Worm (Caenorhabditis elegans) whole organism, L1 larva: ENCODE data around the gene Y55F3AM.21.

ENCODE experiments used
- C04F5.9 ChIP-seq: sonication (generic microtip); optimal IDR thresholded peaks from 2 replicates; lab custom pipeline; 2016; ENCODE audit warnings: missing genetic modification characterization, missing compliant biosample characterization
- F16B12.6 ChIP-seq: fragments of 150-350 bp; optimal IDR thresholded peaks from 2 replicates; lab custom pipeline; 2014; ENCODE audit warnings: missing biosample characterization, missing genetic modification characterization
- Y116A8C.19 ChIP-seq: sonication (generic microtip); optimal IDR thresholded peaks from 2 replicates; lab custom pipeline; 2016; ENCODE audit warnings: missing compliant biosample characterization, missing genetic modification characterization, borderline replicate concordance
- aly-2 ChIP-seq: fragments of 150-350 bp; optimal IDR thresholded peaks from 2 replicates; lab custom pipeline; 2014; ENCODE audit warnings: missing biosample characterization, missing genetic modification characterization
- ama-1 ChIP-seq: fragments of 150-350 bp; optimal IDR thresholded peaks from 2 replicates; lab custom pipeline; 2014
- ceh-63 ChIP-seq: fragments of 200-800 bp; sonication (Bioruptor generic); optimal IDR thresholded peaks from 2 replicates; lab custom pipeline; 2018; ENCODE audit warnings: mild to moderate bottlenecking, missing genetic modification characterization, missing compliant biosample characterization
- ceh-82 ChIP-seq, 3 experiments: fragments of 150-350 bp in 1 of 3; sonication (generic microtip) in 2 of 3; optimal IDR thresholded peaks; 2 replicates each; lab custom pipeline; 2014 to 2017; ENCODE audit warnings: missing biosample characterization in 3 of 3, missing genetic modification characterization in 3 of 3
- ceh-88 ChIP-seq: fragments of 200-800 bp; sonication (Bioruptor generic); IDR thresholded peaks from 2 replicates; pipeline ENCODE4 v1.3.6; 2022; ENCODE audit warnings: missing genetic modification characterization, missing compliant biosample characterization
- dpl-1 ChIP-seq, 3 experiments: fragments of 150-350 bp in 2 of 3; sonication (generic microtip) in 1 of 3; optimal IDR thresholded peaks; 2 replicates each; lab custom pipeline; 2014 to 2017; ENCODE audit warnings: missing biosample characterization in 3 of 3, missing genetic modification characterization in 3 of 3, missing genetic modification reagents in 3 of 3
- efl-1 ChIP-seq, 4 experiments: fragments of 150-350 bp; optimal IDR thresholded peaks in 3 of 4; peaks in 1 of 4; 1 replicate in 1 of 4; 2 replicates in 3 of 4; lab custom pipeline; 2014; ENCODE audit warnings: missing biosample characterization in 2 of 4, missing genetic modification characterization in 2 of 4, missing genetic modification reagents in 2 of 4
- egl-13 ChIP-seq: sonication (generic microtip); optimal IDR thresholded peaks from 2 replicates; lab custom pipeline; 2016; ENCODE audit warnings: missing genotype, missing genetic modification reagents, missing genetic modification characterization, missing compliant biosample characterization
- ets-5 ChIP-seq: fragments of 200-800 bp; sonication (Bioruptor generic); IDR thresholded peaks from 2 replicates; pipeline ENCODE4 v1.3.6; 2022; ENCODE audit warnings: missing genetic modification characterization, missing compliant biosample characterization
- fkh-10 ChIP-seq: sonication (generic microtip); optimal IDR thresholded peaks from 2 replicates; lab custom pipeline; 2017; ENCODE audit warnings: missing biosample characterization, missing genetic modification reagents, missing genetic modification characterization
- fkh-4 ChIP-seq: sonication (generic microtip); optimal IDR thresholded peaks from 2 replicates; lab custom pipeline; 2016; ENCODE audit warnings: missing compliant biosample characterization, missing genetic modification characterization, borderline replicate concordance
- fkh-8 ChIP-seq: sonication (generic microtip); optimal IDR thresholded peaks from 2 replicates; lab custom pipeline; 2016; ENCODE audit warnings: mild to moderate bottlenecking, missing genetic modification characterization, missing compliant biosample characterization
- hpl-2 ChIP-seq: fragments of 150-350 bp; optimal IDR thresholded peaks from 2 replicates; lab custom pipeline; 2014; ENCODE audit warnings: missing biosample characterization, missing genetic modification reagents, missing genetic modification characterization
- irx-1 ChIP-seq: sonication (generic microtip); optimal IDR thresholded peaks from 2 replicates; lab custom pipeline; 2016; ENCODE audit warnings: missing genetic modification characterization, missing compliant biosample characterization
- isw-1 ChIP-seq: fragments of 200-800 bp; sonication (Bioruptor generic); IDR thresholded peaks from 2 replicates; pipeline ENCODE4 v1.3.6; 2022; ENCODE audit warnings: missing genetic modification characterization, missing compliant biosample characterization
- lin-13 ChIP-seq: fragments of 150-350 bp; optimal IDR thresholded peaks from 2 replicates; lab custom pipeline; 2014; ENCODE audit warnings: missing biosample characterization, missing genetic modification reagents, missing genetic modification characterization
- lin-14 ChIP-seq: fragments of 200-800 bp; sonication (Bioruptor generic); optimal IDR thresholded peaks from 2 replicates; lab custom pipeline; 2018; ENCODE audit warnings: mild to moderate bottlenecking, missing genetic modification characterization, moderate library complexity, missing compliant biosample characterization
- lin-15B ChIP-seq: fragments of 150-350 bp; sonication (generic microtip); optimal IDR thresholded peaks from 3 replicates; lab custom pipeline; 2014; ENCODE audit warnings: missing biosample characterization, missing genetic modification characterization
- lin-35 ChIP-seq, 2 experiments: fragments of 150-350 bp; optimal IDR thresholded peaks; 2 replicates each; lab custom pipeline; 2014; ENCODE audit warnings: missing biosample characterization in 2 of 2, missing genetic modification characterization in 2 of 2, missing genetic modification reagents in 2 of 2
- lsy-2 ChIP-seq, 2 experiments: fragments of 150-350 bp; optimal IDR thresholded peaks; 2 replicates each; lab custom pipeline; 2014; ENCODE audit warnings: missing biosample characterization in 2 of 2, missing genetic modification characterization in 2 of 2
- mdl-1 ChIP-seq, 2 experiments: fragments of 150-350 bp; optimal IDR thresholded peaks; 2 replicates each; lab custom pipeline; 2014 to 2017; ENCODE audit warnings: missing biosample characterization in 2 of 2, missing genetic modification characterization in 2 of 2, inconsistent platforms in 1 of 2
- mep-1 ChIP-seq: fragments of 150-350 bp; optimal IDR thresholded peaks from 2 replicates; lab custom pipeline; 2014; ENCODE audit warnings: missing biosample characterization, missing genetic modification characterization
- nhr-11 ChIP-seq: fragments of 150-350 bp; optimal IDR thresholded peaks from 2 replicates; lab custom pipeline; 2014; ENCODE audit warnings: missing biosample characterization, missing genetic modification characterization
- nhr-19 ChIP-seq: fragments of 200-800 bp; sonication (Bioruptor generic); conservative IDR thresholded peaks from 2 replicates; pipeline ENCODE4 v1.3.6; 2022; ENCODE audit warnings: missing genetic modification characterization, missing compliant biosample characterization
- nhr-20 ChIP-seq: sonication (generic microtip); optimal IDR thresholded peaks from 2 replicates; lab custom pipeline; 2016; ENCODE audit warnings: mild to moderate bottlenecking, missing genetic modification characterization, missing compliant biosample characterization
- nhr-84 ChIP-seq: sonication (generic microtip); optimal IDR thresholded peaks from 2 replicates; lab custom pipeline; 2017; ENCODE audit warnings: missing biosample characterization, missing genetic modification characterization
- nhr-85 ChIP-seq: sonication (generic microtip); peaks from one replicate; lab custom pipeline; 2016; ENCODE audit warnings: missing genetic modification characterization, inconsistent platforms, missing compliant biosample characterization
- nhr-90 ChIP-seq: sonication (generic microtip); optimal IDR thresholded peaks from 2 replicates; lab custom pipeline; 2016; ENCODE audit warnings: mild to moderate bottlenecking, missing genetic modification characterization, missing compliant biosample characterization; ENCODE audit not compliant: poor library complexity
- pax-3 ChIP-seq: fragments of 200-800 bp; sonication (Bioruptor generic); optimal IDR thresholded peaks from 2 replicates; lab custom pipeline; 2018; ENCODE audit warnings: mild to moderate bottlenecking, missing genetic modification characterization, moderate library complexity, missing compliant biosample characterization
- pqm-1 ChIP-seq: sonication (generic microtip); optimal IDR thresholded peaks from 3 replicates; lab custom pipeline; 2017; ENCODE audit warnings: missing biosample characterization, missing genetic modification characterization
- skn-1 ChIP-seq: fragments of 150-350 bp; optimal IDR thresholded peaks from 2 replicates; lab custom pipeline; 2014; ENCODE audit warnings: missing biosample characterization, missing genetic modification characterization
- snpc-4 ChIP-seq: fragments of 150-350 bp; optimal IDR thresholded peaks from 2 replicates; lab custom pipeline; 2014; ENCODE audit warnings: missing biosample characterization, missing genetic modification characterization
- sptf-1 ChIP-seq: fragments of 150-350 bp; optimal IDR thresholded peaks from 2 replicates; lab custom pipeline; 2014; ENCODE audit warnings: missing biosample characterization, missing genetic modification characterization
- sup-37 ChIP-seq: fragments of 200-800 bp; sonication (Bioruptor generic); optimal IDR thresholded peaks from 2 replicates; lab custom pipeline; 2018; ENCODE audit warnings: mild to moderate bottlenecking, missing genetic modification characterization, missing compliant biosample characterization
- tbx-2 ChIP-seq: sonication (generic microtip); optimal IDR thresholded peaks from 2 replicates; lab custom pipeline; 2016; ENCODE audit warnings: missing genetic modification characterization, missing compliant biosample characterization
- tlp-1 ChIP-seq: fragments of 150-350 bp; optimal IDR thresholded peaks from 2 replicates; lab custom pipeline; 2014; ENCODE audit warnings: missing biosample characterization, missing genetic modification characterization
- unc-130 ChIP-seq: fragments of 150-350 bp; optimal IDR thresholded peaks from 2 replicates; lab custom pipeline; 2017; ENCODE audit warnings: missing biosample characterization, missing genetic modification characterization, inconsistent platforms
- unc-86 ChIP-seq: sonication (generic microtip); optimal IDR thresholded peaks from 2 replicates; lab custom pipeline; 2016; ENCODE audit warnings: missing genetic modification characterization, missing compliant biosample characterization
- vab-15 ChIP-seq: sonication (generic microtip); optimal IDR thresholded peaks from 2 replicates; lab custom pipeline; 2017; ENCODE audit warnings: missing genotype, mild to moderate bottlenecking, missing genetic modification characterization, missing compliant biosample characterization
- xbp-1 ChIP-seq: sonication (generic microtip); optimal IDR thresholded peaks from 2 replicates; lab custom pipeline; 2016; ENCODE audit warnings: missing genetic modification characterization, missing compliant biosample characterization
- zag-1 ChIP-seq: fragments of 150-350 bp; optimal IDR thresholded peaks from 2 replicates; lab custom pipeline; 2014; ENCODE audit warnings: missing biosample characterization, missing genetic modification characterization
- zip-4 ChIP-seq: fragments of 200-800 bp; sonication (Bioruptor generic); optimal IDR thresholded peaks from 2 replicates; lab custom pipeline; 2018; ENCODE audit warnings: mild to moderate bottlenecking, missing genetic modification characterization, moderate library complexity, missing compliant biosample characterization
- ztf-4 ChIP-seq: fragments of 150-350 bp; optimal IDR thresholded peaks from 2 replicates; lab custom pipeline; 2014; ENCODE audit warnings: missing biosample characterization, missing genetic modification characterization

Gene Y55F3AM.21

ce11 chrIV:1012447-1012846 is 39.0 kb downstream of the Y55F3AM.21 start, which contains the start of gene rbm-39 (continued):
- TF ChIP-seq efl-1 (optimal IDR thresholded peaks at IDR 0.05; lab: Kevin White, UChicago), result peak; percentile 86 to 88
- TF ChIP-seq efl-1 (GFP tag; optimal IDR thresholded peaks at IDR 0.05 in 1 of 2; lab: Kevin White, UChicago), result peak; percentile 81 to 98
- peak; percentile 89 for TF ChIP-seq vab-15
- peak; percentile 72 for TF ChIP-seq zip-4 (GFP tag; lab: Kevin White, UChicago)
- peak; percentile 69 for TF ChIP-seq nhr-90 (tag; lab: Kevin White, UChicago)
- peak; percentile 83 for TF ChIP-seq nhr-20 (tag; lab: Kevin White, UChicago)
- no peak for TF ChIP-seq aly-2 (tag; lab: Kevin White, UChicago)
- peak; percentile 88 for TF ChIP-seq skn-1
- TF ChIP-seq unc-130 (tag; lab: Kevin White, UChicago), result peak; percentile 94
- peak; percentile 90 for TF ChIP-seq lin-13 (GFP tag; lab: Kevin White, UChicago)
- no peak for TF ChIP-seq pqm-1 (tag; lab: Kevin White, UChicago)
- TF ChIP-seq egl-13 (tag; lab: Kevin White, UChicago), result peak; percentile 8
- TF ChIP-seq mdl-1 (tag; optimal IDR thresholded peaks at IDR 0.05; lab: Kevin White, UChicago), result peak in 1 of 2 experiments; percentile 78
- peak; percentile 86 for TF ChIP-seq tbx-2 (tag; lab: Kevin White, UChicago)
- TF ChIP-seq ama-1 (lab: Kevin White, UChicago), result peak; percentile 57
- TF ChIP-seq mep-1 (tag; lab: Kevin White, UChicago), result peak; percentile 91
- TF ChIP-seq tlp-1, result no peak
- no peak for TF ChIP-seq ceh-63 (GFP tag; lab: Kevin White, UChicago)
- peak; percentile 40; the same call in 1 of the 2 replicates for TF ChIP-seq ceh-88
- TF ChIP-seq fkh-10 (GFP tag; lab: Kevin White, UChicago), result peak; percentile 82

ce11 chrIV:1011776-1012175 is 39.7 kb downstream of the Y55F3AM.21 start:
- TF ChIP-seq sup-37 (GFP tag; lab: Kevin White, UChicago) (no peak), xbp-1 (no peak), skn-1 (no peak), ceh-88 (no peak), nhr-85 (tag; lab: Kevin White, UChicago) (no peak), Y116A8C.19 (tag; lab: Kevin White, UChicago) (no peak), pax-3 (tag; lab: Kevin White, UChicago) (no peak), nhr-11 (tag; lab: Kevin White, UChicago) (no peak), unc-86 (tag; lab: Kevin White, UChicago) (no peak), lsy-2 (tag; optimal IDR thresholded peaks at IDR 0.05; lab: Kevin White, UChicago) (no peak), hpl-2 (GFP tag; lab: Kevin White, UChicago) (no peak)

- TF ChIP-seq nhr-90 (tag; lab: Kevin White, UChicago) (no peak), fkh-4 (no peak), isw-1 (no peak), lin-35 (GFP tag; optimal IDR thresholded peaks at IDR 0.05; lab: Kevin White, UChicago) (no peak)
These were observed 41.3 kb downstream of the Y55F3AM.21 start, which contains the start of gene atg-3 for ce11 chrIV:1010212-1010611. atg-3 (plus strand) TSS chrIV:1010512.

ce11 chrIV:1009546-1009945 is 41.9 kb downstream of the Y55F3AM.21 start, which contains the start of gene Y55F3AM.9:
Y55F3AM.9 (minus strand) TSS chrIV:1009734.
- TF ChIP-seq ceh-82 (tag; optimal IDR thresholded peaks at IDR 0.05; lab: Kevin White, UChicago) (peak; percentile 16 to 38 (median 29)), fkh-4 (no peak), sptf-1 (tag; lab: Kevin White, UChicago) (no peak), mdl-1 (tag; optimal IDR thresholded peaks at IDR 0.05; lab: Kevin White, UChicago) (peak in 1 of 2 experiments; percentile 65), zag-1 (tag; lab: Kevin White, UChicago) (no peak), hpl-2 (GFP tag; lab: Kevin White, UChicago) (no peak), unc-86 (tag; lab: Kevin White, UChicago) (peak; percentile 7), C04F5.9 (tag; lab: Kevin White, UChicago) (peak; percentile 71), dpl-1 (GFP tag; optimal IDR thresholded peaks at IDR 0.05; lab: Kevin White, UChicago) (peak; percentile 34 to 69 (median 64)), mep-1 (tag; lab: Kevin White, UChicago) (peak; percentile 62), ceh-63 (GFP tag; lab: Kevin White, UChicago) (no peak), ets-5 (GFP tag; lab: Robert Waterston, UW) (no peak), irx-1 (tag; lab: Kevin White, UChicago) (no peak), nhr-85 (tag; lab: Kevin White, UChicago) (no peak), nhr-84 (no peak), fkh-8 (peak; percentile 60), ztf-4 (tag; lab: Kevin White, UChicago) (no peak), lin-14 (GFP tag; lab: Kevin White, UChicago) (no peak), snpc-4 (tag; lab: Kevin White, UChicago) (peak; percentile 18), F16B12.6 (peak; percentile 97), nhr-19 (no peak), xbp-1 (peak; percentile 37), nhr-90 (tag; lab: Kevin White, UChicago) (no peak), lin-15B (tag; lab: Kevin White, UChicago) (peak; percentile 40), pqm-1 (tag; lab: Kevin White, UChicago) (no peak), egl-13 (tag; lab: Kevin White, UChicago) (no peak), sup-37 (GFP tag; lab: Kevin White, UChicago) (no peak)
